Worm (Caenorhabditis elegans) whole organism, L2 larva: ENCODE measurements around the gene gtf-2E1.

Source experiments
- ZK546.5 ChIP-seq: sonication (generic microtip); optimal IDR thresholded peaks from 2 replicates; lab custom pipeline; 2017; ENCODE audit warnings: missing biosample characterization, missing genetic modification characterization
- alr-1 ChIP-seq: fragments of 150-350 bp; optimal IDR thresholded peaks from 2 replicates; lab custom pipeline; 2014; ENCODE audit warnings: missing biosample characterization, missing genetic modification characterization
- ama-1 ChIP-seq: fragments of 150-350 bp; optimal IDR thresholded peaks from 2 replicates; lab custom pipeline; 2018; ENCODE audit warnings: inconsistent platforms
- blmp-1 ChIP-seq: sonication (generic microtip); optimal IDR thresholded peaks from 2 replicates; lab custom pipeline; 2017; ENCODE audit warnings: missing genetic modification characterization, mild to moderate bottlenecking, missing compliant biosample characterization, antibody characterized with exemption, moderate library complexity; ENCODE audit not compliant: insufficient read depth
- elt-3 ChIP-seq: sonication (generic microtip); optimal IDR thresholded peaks from 2 replicates; lab custom pipeline; 2017; ENCODE audit warnings: missing biosample characterization, missing genetic modification characterization
- lin-13 ChIP-seq: fragments of 150-350 bp; optimal IDR thresholded peaks from 2 replicates; lab custom pipeline; 2014; ENCODE audit warnings: missing biosample characterization, missing genetic modification reagents, missing genetic modification characterization
- nhr-10 ChIP-seq: sonication (generic microtip); optimal IDR thresholded peaks from 2 replicates; lab custom pipeline; 2017; ENCODE audit warnings: missing biosample characterization, missing genetic modification characterization
- nhr-23 ChIP-seq: fragments of 150-350 bp; optimal IDR thresholded peaks from 2 replicates; lab custom pipeline; 2014; ENCODE audit warnings: missing biosample characterization, missing genetic modification reagents, missing genetic modification characterization
- nhr-237 ChIP-seq: fragments of 150-350 bp; optimal IDR thresholded peaks from 2 replicates; lab custom pipeline; 2014; ENCODE audit warnings: missing biosample characterization, missing genetic modification characterization
- nhr-25 ChIP-seq: fragments of 150-350 bp; sonication (generic microtip); optimal IDR thresholded peaks from 3 replicates; lab custom pipeline; 2014; ENCODE audit warnings: missing biosample characterization, missing genetic modification characterization
- skn-1 ChIP-seq: sonication (generic microtip); optimal IDR thresholded peaks from 2 replicates; lab custom pipeline; 2017; ENCODE audit warnings: missing biosample characterization, missing genetic modification characterization
- zag-1 ChIP-seq: fragments of 150-350 bp; optimal IDR thresholded peaks from 2 replicates; lab custom pipeline; 2014; ENCODE audit warnings: missing biosample characterization, missing genetic modification characterization

ce11 chrIV:17258824-17259223 is 3.7 kb downstream of the gtf-2E1 start:
- no peak for TF ChIP-seq lin-13
- TF ChIP-seq blmp-1 (tag; lab: Kevin White, UChicago) = no peak
- no peak for TF ChIP-seq elt-3
- TF ChIP-seq nhr-25 = no peak
- TF ChIP-seq nhr-23 (tag; lab: Kevin White, UChicago) = no peak
- no peak for TF ChIP-seq ama-1 (lab: Kevin White, UChicago)
- TF ChIP-seq nhr-237 (tag; lab: Kevin White, UChicago) = no peak
- TF ChIP-seq zag-1 = no peak
- no peak for TF ChIP-seq ZK546.5 (tag; lab: Kevin White, UChicago)
- TF ChIP-seq nhr-10 (tag; lab: Kevin White, UChicago) = no peak
- TF ChIP-seq skn-1 (tag; lab: Kevin White, UChicago) = no peak
- TF ChIP-seq alr-1 (tag; lab: Kevin White, UChicago) = no peak
